Fruit fly (Drosophila melanogaster) whole organism, prepupa: Measurements from ENCODE around the gene CG9784.

Experiments used
- CG6808 ChIP-seq: fragments of 200-800 bp; sonication (Bioruptor generic); optimal IDR thresholded peaks from 3 replicates; lab custom pipeline; 2017; ENCODE audit warnings: missing biosample characterization, missing genetic modification characterization, mild to moderate bottlenecking, moderate library complexity, missing genetic modification reagents
- CG6854 ChIP-seq: fragments of 200-800 bp; sonication (Bioruptor generic); optimal IDR thresholded peaks from 2 replicates; lab custom pipeline; 2017; ENCODE audit warnings: missing biosample characterization, mild to moderate bottlenecking, missing genetic modification characterization
- CG7368 ChIP-seq: fragments of 200-800 bp; sonication (Bioruptor generic); optimal IDR thresholded peaks from 3 replicates; lab custom pipeline; 2016; ENCODE audit warnings: missing biosample characterization, missing genetic modification characterization
- Lpt ChIP-seq: fragments of 200-800 bp; sonication (Bioruptor generic); optimal IDR thresholded peaks from 3 replicates; lab custom pipeline; 2016; ENCODE audit warnings: missing biosample characterization, missing genetic modification characterization
- lz ChIP-seq: fragments of 200-800 bp; sonication (Bioruptor generic); optimal IDR thresholded peaks from 3 replicates; lab custom pipeline; 2016; ENCODE audit warnings: missing biosample characterization, missing genetic modification characterization
- vri ChIP-seq: fragments of 200-800 bp; sonication (Bioruptor generic); optimal IDR thresholded peaks from 3 replicates; lab custom pipeline; 2016; ENCODE audit warnings: missing biosample characterization, mild to moderate bottlenecking, missing genetic modification characterization

- TF ChIP-seq vri (GFP tag; lab: Kevin White, UChicago), result no peak
- no peak for TF ChIP-seq CG6854 (GFP tag; lab: Kevin White, UChicago)
- no peak for TF ChIP-seq CG6808 (GFP tag; lab: Kevin White, UChicago)
- no peak for TF ChIP-seq CG7368 (GFP tag; lab: Kevin White, UChicago)
- TF ChIP-seq lz (GFP tag; lab: Kevin White, UChicago), result peak; percentile 17
- TF ChIP-seq Lpt (GFP tag; lab: Kevin White, UChicago), result no peak
Measured at dm6 chrX:16585569-16585968, 13.4 kb downstream of the CG9784 start.
